Fruit fly (Drosophila melanogaster): ENCODE data around the gene vanin-like.

The vanin-like gene

DNA sequence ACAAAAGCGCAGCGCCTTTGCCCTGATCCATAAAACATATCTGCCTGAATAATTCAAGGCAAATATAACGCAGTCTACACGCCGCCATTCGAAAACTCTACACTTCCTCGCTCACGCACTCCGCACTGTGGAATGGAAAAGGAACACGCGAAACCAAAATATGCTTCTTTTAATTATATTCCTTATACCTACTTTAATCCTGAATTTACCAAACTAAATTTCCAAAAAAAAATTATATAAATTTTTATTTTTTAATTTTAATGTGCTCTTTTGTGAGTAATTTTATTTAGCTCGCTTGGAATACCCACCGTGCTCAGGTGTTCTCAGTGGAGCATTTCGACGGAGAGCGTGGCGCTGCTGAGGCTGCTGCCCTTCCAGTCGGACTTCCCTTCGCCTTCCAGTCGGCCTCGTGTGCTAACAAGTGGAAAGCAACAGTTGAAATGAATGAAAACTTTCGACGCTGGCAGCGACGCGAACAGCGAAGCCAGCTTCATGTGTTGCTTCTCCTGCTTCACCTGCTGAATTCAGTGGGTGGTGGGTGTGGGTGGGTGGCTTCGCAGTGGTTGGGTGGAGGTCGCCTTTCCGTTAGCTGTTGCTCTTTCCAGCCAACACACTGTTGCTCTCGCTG, 9.1 kb downstream of the vanin-like start (continued):
- peak; percentile 57 for TF ChIP-seq D19B (GFP tag; optimal IDR thresholded peaks at IDR 0.05)
- TF ChIP-seq Eip74EF (GFP tag; optimal IDR thresholded peaks at IDR 0.05): peak in 1 of 2 experiments; percentile 41
- peak; percentile 22 for TF ChIP-seq B-H2 (GFP tag; optimal IDR thresholded peaks at IDR 0.05)
- no peak for TF ChIP-seq CG8478 (optimal IDR thresholded peaks at IDR 0.05)
- TF ChIP-seq danr (GFP tag; IDR thresholded peaks at IDR 0.05): peak; percentile 80
- no peak for TF ChIP-seq crol (GFP tag; IDR thresholded peaks at IDR 0.05)
- TF ChIP-seq Sox100B (GFP tag; optimal IDR thresholded peaks at IDR 0.05): peak; percentile 76
- peak; percentile 66 for TF ChIP-seq CG15011 (GFP tag; optimal IDR thresholded peaks at IDR 0.05)
- peak; percentile 88 for TF ChIP-seq Mrtf (GFP tag; IDR thresholded peaks at IDR 0.05)
- TF ChIP-seq pho (GFP tag; optimal IDR thresholded peaks at IDR 0.05): peak; percentile 25
- peak; percentile 77 for TF ChIP-seq CG18262 (tag; optimal IDR thresholded peaks at IDR 0.05)
- peak; percentile 86 for TF ChIP-seq gce (GFP tag; IDR thresholded peaks at IDR 0.05)
- no peak for TF ChIP-seq CG3995 (GFP tag; optimal IDR thresholded peaks at IDR 0.05)
- TF ChIP-seq CG2889 (GFP tag; IDR thresholded peaks at IDR 0.05): peak; percentile 74; the same call in 2 of the 3 replicates
- TF ChIP-seq vvl (GFP tag; IDR thresholded peaks at IDR 0.05): peak; percentile 94
- peak; percentile 50 for TF ChIP-seq CG4424 (GFP tag; optimal IDR thresholded peaks at IDR 0.05)
- peak; percentile 77 for TF ChIP-seq fd96Cb (tag; optimal IDR thresholded peaks at IDR 0.05)
- no peak for TF ChIP-seq tna (GFP tag; IDR thresholded peaks at IDR 0.05; ENCODE audit: partially characterized antibody)
- TF ChIP-seq al (GFP tag; IDR thresholded peaks at IDR 0.05): peak; percentile 81
- TF ChIP-seq CG7556 (GFP tag; optimal IDR thresholded peaks at IDR 0.05): peak; percentile 86
- TF ChIP-seq ewg (GFP tag; optimal IDR thresholded peaks at IDR 0.05): peak; percentile 70
- TF ChIP-seq exex (tag; optimal IDR thresholded peaks at IDR 0.05): peak; percentile 39
- TF ChIP-seq ranshi (GFP tag; IDR thresholded peaks at IDR 0.05): peak; percentile 82
- TF ChIP-seq CG15073 (GFP tag; optimal IDR thresholded peaks at IDR 0.05): no peak
- no peak for TF ChIP-seq prd (optimal IDR thresholded peaks at IDR 0.05)
- peak; percentile 87 for TF ChIP-seq prd (GFP tag; IDR thresholded peaks at IDR 0.05)
- TF ChIP-seq odd (GFP tag; optimal IDR thresholded peaks at IDR 0.05): peak; percentile 69
- peak; percentile 88 for TF ChIP-seq Sox102F (GFP tag; optimal IDR thresholded peaks at IDR 0.05)
- peak; percentile 60 for TF ChIP-seq CG9437 (GFP tag; optimal IDR thresholded peaks at IDR 0.05)
- no peak for TF ChIP-seq pzg (GFP tag; optimal IDR thresholded peaks at IDR 0.05)
- no peak for TF ChIP-seq btn (GFP tag; optimal IDR thresholded peaks at IDR 0.05)
- peak; percentile 47 for TF ChIP-seq Jarid2 (GFP tag; optimal IDR thresholded peaks at IDR 0.05)
- peak; percentile 84 for TF ChIP-seq H2.0 (GFP tag; IDR thresholded peaks at IDR 0.05)
- TF ChIP-seq CG17361 (GFP tag; IDR thresholded peaks at IDR 0.05): peak; percentile 85
- peak; percentile 74 for TF ChIP-seq CG8388 (GFP tag; optimal IDR thresholded peaks at IDR 0.05)
- TF ChIP-seq nerfin-1 (tag; optimal IDR thresholded peaks at IDR 0.05): no peak
- TF ChIP-seq CG3163 (GFP tag; optimal IDR thresholded peaks at IDR 0.05): no peak
- TF ChIP-seq tio (GFP tag; optimal IDR thresholded peaks at IDR 0.05): peak; percentile 59
- peak; percentile 85 for TF ChIP-seq Aef1 (GFP tag; IDR thresholded peaks at IDR 0.05)
- TF ChIP-seq hkb (optimal IDR thresholded peaks at IDR 0.05): no peak
- peak; percentile 92 for TF ChIP-seq hkb (GFP tag; IDR thresholded peaks at IDR 0.05)
- TF ChIP-seq CG14050 (GFP tag; IDR thresholded peaks at IDR 0.05): peak; percentile 80
- no peak for TF ChIP-seq CG6791 (GFP tag; IDR thresholded peaks at IDR 0.05; ENCODE audit: partially characterized antibody)
- peak; percentile 11 for TF ChIP-seq chn (GFP tag; optimal IDR thresholded peaks at IDR 0.05)
- no peak for TF ChIP-seq ash1 (GFP tag; optimal IDR thresholded peaks at IDR 0.05)
- 0 out of 2 replicates have a peak, but pooled peaks have one; percentile 27 for TF ChIP-seq CG4360 (GFP tag; IDR thresholded peaks at IDR 0.05)
- TF ChIP-seq amos (GFP tag; IDR thresholded peaks at IDR 0.05; ENCODE audit: partially characterized antibody): no peak
- TF ChIP-seq tin (GFP tag; optimal IDR thresholded peaks at IDR 0.05): peak; percentile 50
- peak; percentile 89 for TF ChIP-seq CG31441 (GFP tag; IDR thresholded peaks at IDR 0.05)
- TF ChIP-seq CG11696 (GFP tag; IDR thresholded peaks at IDR 0.05): peak; percentile 77
- TF ChIP-seq p53 (GFP tag; optimal IDR thresholded peaks at IDR 0.05): no peak
